Worm (Caenorhabditis elegans) whole organism, L4 larva: ENCODE results near the gene ags-3.

ENCODE experiments used
- F44E2.7 ChIP-seq: fragments of 200-800 bp; sonication (Bioruptor generic); IDR thresholded peaks from 2 replicates; pipeline ENCODE4 v2.1.2; 2022; ENCODE audit warnings: missing genetic modification characterization, missing compliant biosample characterization
- ZK337.2 ChIP-seq: fragments of 200-800 bp; sonication (Bioruptor generic); IDR thresholded peaks from 2 replicates; pipeline ENCODE4 v1.3.6; 2022; ENCODE audit warnings: missing genetic modification reagents, missing genetic modification characterization, missing compliant biosample characterization
- aha-1 ChIP-seq: fragments of 150-350 bp; peaks from one replicate; lab custom pipeline; 2014; ENCODE audit warnings: missing biosample characterization, missing genetic modification characterization
- ama-1 ChIP-seq: fragments of 150-350 bp; optimal IDR thresholded peaks from 2 replicates; lab custom pipeline; 2014; ENCODE audit warnings: inconsistent platforms, mixed read lengths
- attf-4 ChIP-seq: sonication (generic microtip); optimal IDR thresholded peaks from 3 replicates; lab custom pipeline; 2017; ENCODE audit warnings: missing biosample characterization, missing genetic modification characterization
- ceh-20 ChIP-seq: fragments of 200-800 bp; sonication (Bioruptor generic); IDR thresholded peaks from 2 replicates; pipeline ENCODE4 v1.3.6; 2022; ENCODE audit warnings: missing genetic modification reagents, missing genetic modification characterization, missing compliant biosample characterization
- ceh-28 ChIP-seq: fragments of 150-350 bp; optimal IDR thresholded peaks from 2 replicates; lab custom pipeline; 2014; ENCODE audit warnings: missing biosample characterization, missing genetic modification reagents, missing genetic modification characterization
- daf-16 ChIP-seq, 3 experiments: sonication (generic microtip); optimal IDR thresholded peaks; 2 replicates each; lab custom pipeline; 2016 to 2017; ENCODE audit warnings: missing genetic modification characterization in 3 of 3, missing genetic modification reagents in 3 of 3, mild to moderate bottlenecking in 2 of 3, missing compliant biosample characterization in 2 of 3, missing biosample characterization in 1 of 3, moderate library complexity in 1 of 3
- daf-19 ChIP-seq: fragments of 200-800 bp; sonication (Bioruptor generic); conservative IDR thresholded peaks from 2 replicates; pipeline ENCODE4 v1.3.6; 2022; ENCODE audit warnings: missing genetic modification characterization, missing compliant biosample characterization
- dmd-6 ChIP-seq: fragments of 200-800 bp; sonication (Bioruptor generic); IDR thresholded peaks from 2 replicates; pipeline ENCODE4 v1.3.6; 2022; ENCODE audit warnings: missing genetic modification reagents, missing genetic modification characterization, missing compliant biosample characterization
- fkh-10 ChIP-seq: fragments of 150-350 bp; optimal IDR thresholded peaks from 2 replicates; lab custom pipeline; 2014; ENCODE audit warnings: missing biosample characterization, missing genetic modification reagents, missing genetic modification characterization
- hif-1 ChIP-seq, 2 experiments: sonication (generic microtip); optimal IDR thresholded peaks; 2 replicates each; lab custom pipeline; 2016 to 2017; ENCODE audit warnings: missing compliant biosample characterization in 2 of 2, missing genetic modification characterization in 2 of 2, missing genetic modification reagents in 2 of 2, missing genotype in 2 of 2, mild to moderate bottlenecking in 1 of 2
- hlh-11 ChIP-seq: fragments of 200-800 bp; sonication (Bioruptor generic); optimal IDR thresholded peaks from 2 replicates; lab custom pipeline; 2018; ENCODE audit warnings: mild to moderate bottlenecking, missing genetic modification characterization, missing compliant biosample characterization
- hlh-30 ChIP-seq: sonication (generic microtip); optimal IDR thresholded peaks from 2 replicates; lab custom pipeline; 2017; ENCODE audit warnings: antibody characterized with exemption, mild to moderate bottlenecking, missing genetic modification characterization, missing compliant biosample characterization; ENCODE audit not compliant: insufficient read depth
- hmg-1.1 ChIP-seq: fragments of 200-800 bp; sonication (Bioruptor generic); IDR thresholded peaks from 2 replicates; pipeline ENCODE4 v1.3.6; 2022; ENCODE audit warnings: missing genetic modification reagents, missing genetic modification characterization, missing compliant biosample characterization
- lin-13 ChIP-seq: fragments of 150-350 bp; optimal IDR thresholded peaks from 2 replicates; lab custom pipeline; 2014; ENCODE audit warnings: missing biosample characterization, missing genetic modification reagents, missing genetic modification characterization
- lin-15B ChIP-seq: fragments of 150-350 bp; sonication (generic microtip); optimal IDR thresholded peaks from 3 replicates; lab custom pipeline; 2014; ENCODE audit warnings: missing biosample characterization, missing genetic modification characterization
- lin-38 ChIP-seq: fragments of 200-800 bp; sonication (Bioruptor generic); IDR thresholded peaks from 2 replicates; pipeline ENCODE4 v1.3.6; 2022; ENCODE audit warnings: missing genetic modification reagents, missing genetic modification characterization, missing compliant biosample characterization
- madf-9 ChIP-seq: fragments of 200-800 bp; sonication (Bioruptor generic); conservative IDR thresholded peaks from 2 replicates; pipeline ENCODE4 v1.3.6; 2022; ENCODE audit warnings: missing genetic modification reagents, missing genetic modification characterization, missing compliant biosample characterization
- mdl-1 ChIP-seq, 2 experiments: fragments of 150-350 bp in 1 of 2; sonication (generic microtip) in 1 of 2; optimal IDR thresholded peaks; 2 replicates each; lab custom pipeline; 2014 to 2017; ENCODE audit warnings: missing biosample characterization in 2 of 2, missing genetic modification characterization in 2 of 2
- mxl-3 ChIP-seq: fragments of 200-800 bp; sonication (Bioruptor generic); optimal IDR thresholded peaks from 2 replicates; lab custom pipeline; 2018; ENCODE audit warnings: mild to moderate bottlenecking, missing genetic modification characterization, missing compliant biosample characterization
- nhr-10 ChIP-seq: fragments of 150-350 bp; optimal IDR thresholded peaks from 2 replicates; lab custom pipeline; 2014; ENCODE audit warnings: missing biosample characterization, missing genetic modification characterization
- nhr-237 ChIP-seq: sonication (generic microtip); optimal IDR thresholded peaks from 2 replicates; lab custom pipeline; 2017; ENCODE audit warnings: missing biosample characterization, missing genetic modification characterization
- nhr-25 ChIP-seq: sonication (generic microtip); optimal IDR thresholded peaks from 2 replicates; lab custom pipeline; 2017; ENCODE audit warnings: missing genetic modification characterization, mild to moderate bottlenecking, missing compliant biosample characterization, antibody characterized with exemption, moderate library complexity, borderline replicate concordance; ENCODE audit not compliant: insufficient read depth
- nhr-28 ChIP-seq: fragments of 150-350 bp; optimal IDR thresholded peaks from 2 replicates; lab custom pipeline; 2014; ENCODE audit warnings: missing biosample characterization, missing genetic modification characterization
- nhr-42 ChIP-seq: fragments of 200-800 bp; sonication (Bioruptor generic); IDR thresholded peaks from 2 replicates; pipeline ENCODE4 v1.3.6; 2022; ENCODE audit warnings: missing genetic modification characterization, missing compliant biosample characterization
- nhr-48 ChIP-seq: sonication (generic microtip); optimal IDR thresholded peaks from 2 replicates; lab custom pipeline; 2016; ENCODE audit warnings: mild to moderate bottlenecking, missing genetic modification characterization, missing compliant biosample characterization
- nhr-76 ChIP-seq: fragments of 150-350 bp; optimal IDR thresholded peaks from 2 replicates; lab custom pipeline; 2014; ENCODE audit warnings: missing biosample characterization, missing genetic modification characterization
- nhr-77 ChIP-seq: fragments of 150-350 bp; optimal IDR thresholded peaks from 2 replicates; lab custom pipeline; 2014; ENCODE audit warnings: missing biosample characterization, missing genetic modification characterization
- pqm-1 ChIP-seq: sonication (generic microtip); optimal IDR thresholded peaks from 2 replicates; lab custom pipeline; 2017; ENCODE audit warnings: missing biosample characterization, missing genetic modification characterization
- rbr-2 ChIP-seq: sonication (generic microtip); optimal IDR thresholded peaks from 2 replicates; lab custom pipeline; 2016; ENCODE audit warnings: missing genotype, missing genetic modification characterization, missing compliant biosample characterization
- set-16 ChIP-seq: fragments of 200-800 bp; sonication (Bioruptor generic); IDR thresholded peaks from 2 replicates; pipeline ENCODE4 v1.3.6; 2022; ENCODE audit warnings: missing genetic modification reagents, missing genetic modification characterization, missing compliant biosample characterization
- snpc-1.2 ChIP-seq: fragments of 200-800 bp; sonication (Bioruptor generic); IDR thresholded peaks from 2 replicates; pipeline ENCODE4 v1.3.6; 2022; ENCODE audit warnings: missing genetic modification reagents, missing genetic modification characterization, missing compliant biosample characterization
- snpc-4 ChIP-seq: fragments of 150-350 bp; optimal IDR thresholded peaks from 2 replicates; lab custom pipeline; 2014; ENCODE audit warnings: missing biosample characterization, missing genetic modification characterization
- spr-3 ChIP-seq: fragments of 200-800 bp; sonication (Bioruptor generic); optimal IDR thresholded peaks from 2 replicates; lab custom pipeline; 2018; ENCODE audit warnings: mild to moderate bottlenecking, missing genetic modification characterization, missing compliant biosample characterization
- unc-130 ChIP-seq: sonication (generic microtip); optimal IDR thresholded peaks from 2 replicates; lab custom pipeline; 2016; ENCODE audit warnings: missing genetic modification reagents, missing genetic modification characterization, missing compliant biosample characterization
- unc-62 ChIP-seq, 3 experiments: fragments of 150-350 bp in 1 of 3; sonication (generic microtip); optimal IDR thresholded peaks in 2 of 3; peaks in 1 of 3; 1 replicate in 1 of 3; 2 replicates in 2 of 3; lab custom pipeline; 2014 to 2017; ENCODE audit warnings: missing biosample characterization in 3 of 3, missing genetic modification characterization in 3 of 3, missing genetic modification reagents in 3 of 3, missing genotype in 1 of 3
- zfp-2 ChIP-seq: sonication (generic microtip); optimal IDR thresholded peaks from 2 replicates; lab custom pipeline; 2016; ENCODE audit warnings: mild to moderate bottlenecking, missing genetic modification characterization, missing compliant biosample characterization
- zfp-3 ChIP-seq: fragments of 200-800 bp; sonication (Bioruptor generic); conservative IDR thresholded peaks from 2 replicates; pipeline ENCODE4 v1.3.6; 2022; ENCODE audit warnings: missing genetic modification reagents, missing genetic modification characterization, missing compliant biosample characterization
- zip-2 ChIP-seq: fragments of 150-350 bp; optimal IDR thresholded peaks from 2 replicates; lab custom pipeline; 2014; ENCODE audit warnings: missing biosample characterization, missing genetic modification characterization

Gene ags-3

DNA sequence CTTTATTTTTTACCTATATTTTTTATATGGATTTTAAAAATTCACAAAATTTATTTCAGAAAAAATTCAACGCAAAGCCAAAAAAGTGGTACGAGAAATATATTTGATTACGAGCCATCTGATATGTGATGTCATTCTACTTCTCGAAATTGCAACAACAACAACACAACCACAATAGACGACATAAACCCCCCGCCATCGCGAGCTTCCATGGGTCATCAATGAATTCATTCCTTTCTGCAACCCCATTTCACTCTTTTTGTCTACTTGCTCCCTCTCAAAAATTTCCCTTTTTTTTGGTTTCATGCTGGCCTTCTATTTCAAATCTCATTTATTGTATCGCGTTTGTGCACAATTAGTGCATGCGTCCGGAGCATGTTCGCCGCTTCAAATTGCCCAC is 44.5 kb upstream of the ags-3 start:
- TF ChIP-seq aha-1 (peak; percentile 93), mdl-1 (tag; optimal IDR thresholded peaks at IDR 0.05; lab: Kevin White, UChicago) (no peak)

ce11 chrX:5346303-5346702 is 42.9 kb upstream of the ags-3 start:
- TF ChIP-seq snpc-4 (tag; lab: Kevin White, UChicago) (no peak), dmd-6 (GFP tag; lab: Robert Waterston, UW) (peak; percentile 58), pqm-1 (tag; lab: Kevin White, UChicago) (peak; percentile 58), nhr-28 (tag; lab: Kevin White, UChicago) (peak; percentile 26), hlh-30 (tag; lab: Kevin White, UChicago) (peak; percentile 39), hlh-11 (peak; percentile 38), nhr-76 (tag; lab: Kevin White, UChicago) (no peak), daf-16 (GFP tag; optimal IDR thresholded peaks at IDR 0.05; lab: Kevin White, UChicago) (no peak), daf-16 (tag; optimal IDR thresholded peaks at IDR 0.05; lab: Kevin White, UChicago) (peak; percentile 28), nhr-237 (no peak), zfp-3 (GFP tag; lab: Robert Waterston, UW) (no peak), mxl-3 (GFP tag; lab: Kevin White, UChicago) (peak; percentile 70)

- TF ChIP-seq ceh-20 (GFP tag; lab: Robert Waterston, UW) (no peak), nhr-42 (no peak), ama-1 (lab: Kevin White, UChicago) (no peak), unc-130 (no peak), attf-4 (tag; lab: Kevin White, UChicago) (no peak), nhr-10 (tag; lab: Kevin White, UChicago) (no peak), daf-16 (GFP tag; optimal IDR thresholded peaks at IDR 0.05; lab: Kevin White, UChicago) (no peak), daf-16 (tag; optimal IDR thresholded peaks at IDR 0.05; lab: Kevin White, UChicago) (no peak), fkh-10 (GFP tag; lab: Kevin White, UChicago) (no peak), rbr-2 (tag; lab: Kevin White, UChicago) (no peak)
These were observed 40.9 kb upstream of the ags-3 start, which contains the start of gene C26B9.1 for ce11 chrX:5344287-5344686. C26B9.1 (plus strand) TSS chrX:5344587.

DNA sequence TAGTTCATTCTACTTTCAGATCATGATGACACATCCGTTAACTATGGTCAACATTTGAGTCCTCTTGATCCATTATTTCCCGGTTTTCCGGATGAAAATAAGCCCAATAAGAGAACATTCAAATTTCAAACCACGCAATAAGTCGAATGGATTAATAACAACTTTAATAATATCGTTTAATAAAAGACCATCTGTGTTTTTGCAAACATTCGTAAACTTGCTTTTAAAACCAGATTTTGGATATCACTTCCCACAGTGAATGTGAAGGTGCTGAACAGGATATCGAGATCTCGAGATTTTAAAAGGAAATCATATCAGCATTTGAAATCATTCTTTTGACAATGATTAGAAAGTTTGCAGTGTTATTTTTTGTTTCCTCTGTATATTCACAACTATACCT is 38.6 kb upstream of the ags-3 start, which contains the start of gene C26B9.7:
TSS of gene C26B9.7 (plus strand) at position 301 of the 400 bp plus-strand sequence.
- TF ChIP-seq unc-62 (GFP tag; optimal IDR thresholded peaks at IDR 0.05 in 1 of 2; lab: Kevin White, UChicago) (peak in 1 of 2 experiments; percentile 58), unc-62 (tag; optimal IDR thresholded peaks at IDR 0.05; lab: Kevin White, UChicago) (no peak), snpc-1.2 (GFP tag; lab: Robert Waterston, UW) (no peak)

DNA sequence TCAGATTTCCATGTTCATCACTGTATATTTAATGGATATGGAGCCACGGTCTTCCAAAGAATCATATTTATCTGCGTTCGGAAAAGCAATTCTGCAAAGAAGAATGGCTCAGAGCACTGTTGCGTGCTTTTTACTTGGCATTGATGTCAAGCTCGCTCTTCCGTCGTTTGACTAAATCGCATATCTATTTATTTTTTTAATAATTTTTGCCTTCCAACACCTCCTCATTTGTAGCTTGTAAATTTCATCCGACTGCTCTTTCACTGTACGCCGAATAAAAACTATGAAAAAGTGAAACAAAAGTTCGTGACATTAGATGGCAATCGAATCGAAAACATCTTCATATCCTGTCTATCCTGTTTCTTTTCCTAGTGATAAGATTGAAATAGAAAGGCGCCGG is 36.5 kb upstream of the ags-3 start, which contains the start of gene C26B9.2:
TSS of gene C26B9.2 (plus strand) at position 301 of the 400 bp plus-strand sequence.
- no peak for TF ChIP-seq nhr-25 (tag; lab: Kevin White, UChicago)
- TF ChIP-seq lin-13 (GFP tag; lab: Kevin White, UChicago) = no peak
- TF ChIP-seq spr-3 (GFP tag; lab: Kevin White, UChicago) = no peak
- TF ChIP-seq zfp-2 (tag; lab: Kevin White, UChicago) = no peak
- TF ChIP-seq madf-9 = no peak
- no peak for TF ChIP-seq zip-2 (tag; lab: Kevin White, UChicago)
- no peak for TF ChIP-seq daf-19
- no peak for TF ChIP-seq hmg-1.1 (GFP tag; lab: Robert Waterston, UW)

ce11 chrX:5339357-5339756 is 36.0 kb upstream of the ags-3 start:
- TF ChIP-seq hif-1 (tag; optimal IDR thresholded peaks at IDR 0.05; lab: Kevin White, UChicago) (no peak), aha-1 (peak; percentile 90), ZK337.2 (GFP tag; lab: Robert Waterston, UW) (no peak), nhr-77 (no peak), F44E2.7 (GFP tag; lab: Robert Waterston, UW) (no peak), unc-62 (GFP tag; optimal IDR thresholded peaks at IDR 0.05 in 1 of 2; lab: Kevin White, UChicago) (peak in 1 of 2 experiments; percentile 78), unc-62 (tag; optimal IDR thresholded peaks at IDR 0.05; lab: Kevin White, UChicago) (no peak), set-16 (GFP tag; lab: Robert Waterston, UW) (no peak), lin-15B (tag; lab: Kevin White, UChicago) (no peak), mdl-1 (tag; optimal IDR thresholded peaks at IDR 0.05; lab: Kevin White, UChicago) (peak in 1 of 2 experiments; percentile 71), hlh-11 (peak; percentile 27), hlh-30 (tag; lab: Kevin White, UChicago) (peak; percentile 24), mxl-3 (GFP tag; lab: Kevin White, UChicago) (peak; percentile 0), ceh-28 (tag; lab: Kevin White, UChicago) (no peak), nhr-28 (tag; lab: Kevin White, UChicago) (peak; percentile 12), nhr-48 (tag; lab: Kevin White, UChicago) (peak; percentile 48), pqm-1 (tag; lab: Kevin White, UChicago) (no peak), zfp-3 (GFP tag; lab: Robert Waterston, UW) (no peak), lin-38 (GFP tag; lab: Robert Waterston, UW) (no peak)
